Fruit fly (Drosophila melanogaster) whole organism, embryonic: ENCODE results near the gene Nadsyn.

Experiments used
- BtbVII ChIP-seq: fragments of 200-800 bp; sonication (Bioruptor generic); optimal IDR thresholded peaks from 3 replicates; lab custom pipeline; 2017; ENCODE audit warnings: missing biosample characterization, mild to moderate bottlenecking, missing genetic modification characterization
- Bteb2 ChIP-seq: fragments of 200-800 bp; sonication (Bioruptor generic); optimal IDR thresholded peaks from 2 replicates; lab custom pipeline; 2016; ENCODE audit warnings: missing biosample characterization, missing genetic modification characterization
- CG10366 ChIP-seq: fragments of 200-800 bp; sonication (Bioruptor generic); IDR thresholded peaks from 2 replicates; pipeline ENCODE4 v1.3.6; 2022; ENCODE audit warnings: missing biosample characterization, missing genetic modification characterization
- CG11398 ChIP-seq: fragments of 200-800 bp; sonication (Bioruptor generic); optimal IDR thresholded peaks from 2 replicates; lab custom pipeline; 2016; ENCODE audit warnings: missing biosample characterization, missing genetic modification characterization
- CG11560 ChIP-seq: fragments of 200-800 bp; sonication (Bioruptor generic); IDR thresholded peaks from 3 replicates; pipeline ENCODE4 v1.3.6; 2022; ENCODE audit warnings: missing biosample characterization, missing genetic modification characterization
- CG1529 ChIP-seq: fragments of 200-800 bp; sonication (Bioruptor generic); optimal IDR thresholded peaks from 3 replicates; lab custom pipeline; 2018; ENCODE audit warnings: missing biosample characterization, missing genetic modification characterization
- CG1603 ChIP-seq: fragments of 200-800 bp; sonication (Bioruptor generic); optimal IDR thresholded peaks from 2 replicates; lab custom pipeline; 2019; ENCODE audit warnings: missing biosample characterization, mild to moderate bottlenecking, missing genetic modification characterization, moderate library complexity
- CG18599 ChIP-seq: fragments of 200-800 bp; sonication (Bioruptor generic); optimal IDR thresholded peaks from 3 replicates; lab custom pipeline; 2017; ENCODE audit warnings: missing biosample characterization, missing genetic modification characterization, mild to moderate bottlenecking, moderate library complexity, missing genetic modification reagents
- CG2712 ChIP-seq: fragments of 200-800 bp; optimal IDR thresholded peaks from 3 replicates; lab custom pipeline; 2019; ENCODE audit warnings: missing biosample characterization, mild to moderate bottlenecking, missing genetic modification characterization, moderate library complexity
- CG31388 ChIP-seq: fragments of 200-800 bp; sonication (Bioruptor generic); optimal IDR thresholded peaks from 2 replicates; lab custom pipeline; 2016; ENCODE audit warnings: missing biosample characterization, missing genetic modification characterization
- CG32772 ChIP-seq: fragments of 200-800 bp; sonication (Bioruptor generic); IDR thresholded peaks from 2 replicates; pipeline ENCODE4 v1.3.6; 2022; ENCODE audit warnings: missing biosample characterization, missing genetic modification characterization
- CG5953 ChIP-seq: fragments of 200-800 bp; sonication (Bioruptor generic); IDR thresholded peaks from 2 replicates; pipeline ENCODE4 v1.3.6; 2022; ENCODE audit warnings: missing biosample characterization, missing genetic modification characterization
- CG6689 ChIP-seq: fragments of 200-800 bp; sonication (Bioruptor generic); IDR thresholded peaks from 2 replicates; pipeline ENCODE4 v1.3.6; 2022; ENCODE audit warnings: missing biosample characterization, missing genetic modification characterization
- D19A ChIP-seq: fragments of 200-800 bp; optimal IDR thresholded peaks from 3 replicates; lab custom pipeline; 2019; ENCODE audit warnings: missing biosample characterization, mild to moderate bottlenecking, missing genetic modification characterization, moderate library complexity
- Drgx ChIP-seq: fragments of 200-800 bp; sonication (Bioruptor generic); IDR thresholded peaks from 2 replicates; pipeline ENCODE4 v1.3.6; 2022; ENCODE audit warnings: missing biosample characterization, missing genetic modification characterization
- Ets65A ChIP-seq: fragments of 200-800 bp; sonication (Bioruptor generic); peaks from one replicate; lab custom pipeline; 2016; ENCODE audit warnings: missing biosample characterization, missing genetic modification characterization
- Fer3 ChIP-seq: fragments of 200-800 bp; sonication (Bioruptor generic); optimal IDR thresholded peaks from 2 replicates; lab custom pipeline; 2018; ENCODE audit warnings: missing biosample characterization, mild to moderate bottlenecking, missing genetic modification characterization, moderate library complexity
- HLH4C ChIP-seq: fragments of 200-800 bp; sonication (Bioruptor generic); IDR thresholded peaks from 3 replicates; pipeline ENCODE4 v1.3.6; 2022; ENCODE audit warnings: missing biosample characterization, missing genetic modification characterization; ENCODE audit not compliant: partially characterized antibody
- HLH54F ChIP-seq: fragments of 200-800 bp; sonication (Bioruptor generic); optimal IDR thresholded peaks from 3 replicates; lab custom pipeline; 2016; ENCODE audit warnings: missing biosample characterization, missing genetic modification characterization
- Hr39 ChIP-seq: fragments of >200 bp; optimal IDR thresholded peaks from 2 replicates; lab custom pipeline; 2017
- Hr51 ChIP-seq, 2 experiments: fragments of 200-800 bp; sonication (Bioruptor generic); optimal IDR thresholded peaks; 2 replicates in 1 of 2; 3 replicates in 1 of 2; lab custom pipeline; 2016 to 2018; ENCODE audit warnings: missing biosample characterization in 2 of 2, missing genetic modification characterization in 2 of 2, mild to moderate bottlenecking in 1 of 2, moderate library complexity in 1 of 2
- Jarid2 ChIP-seq: fragments of 200-800 bp; sonication (Bioruptor generic); optimal IDR thresholded peaks from 3 replicates; lab custom pipeline; 2017; ENCODE audit warnings: mild to moderate bottlenecking, missing biosample characterization, missing genetic modification reagents, missing genetic modification characterization
- NC2β ChIP-seq: fragments of 200-800 bp; sonication (Bioruptor generic); optimal IDR thresholded peaks from 2 replicates; lab custom pipeline; 2016; ENCODE audit warnings: missing biosample characterization, missing genetic modification characterization
- Oli ChIP-seq: fragments of 200-800 bp; sonication (Bioruptor generic); optimal IDR thresholded peaks from 2 replicates; lab custom pipeline; 2018; ENCODE audit warnings: missing biosample characterization, mild to moderate bottlenecking, missing genetic modification characterization, moderate library complexity
- Ravus ChIP-seq: fragments of 200-800 bp; sonication (Bioruptor generic); IDR thresholded peaks from 2 replicates; pipeline ENCODE4 v1.3.6; 2022; ENCODE audit warnings: missing biosample characterization, missing genetic modification characterization
- Sry-β ChIP-seq: fragments of 200-800 bp; sonication (Bioruptor generic); optimal IDR thresholded peaks from 2 replicates; lab custom pipeline; 2018; ENCODE audit warnings: missing biosample characterization, mild to moderate bottlenecking, missing genetic modification characterization, moderate library complexity
- abd-A ChIP-seq: fragments of 200-800 bp; sonication (Bioruptor generic); optimal IDR thresholded peaks from 3 replicates; lab custom pipeline; 2019; ENCODE audit warnings: missing biosample characterization, mild to moderate bottlenecking, missing genetic modification characterization, moderate library complexity
- cato ChIP-seq: fragments of 200-800 bp; sonication (Bioruptor generic); optimal IDR thresholded peaks from 2 replicates; lab custom pipeline; 2016; ENCODE audit warnings: missing biosample characterization, missing genetic modification characterization, borderline replicate concordance
- croc ChIP-seq: fragments of 200-800 bp; sonication (Bioruptor generic); conservative IDR thresholded peaks from 3 replicates; pipeline ENCODE4 v1.3.6; 2022; ENCODE audit warnings: missing biosample characterization, missing genetic modification characterization
- dimm ChIP-seq: fragments of 200-800 bp; sonication (Bioruptor generic); IDR thresholded peaks from 2 replicates; pipeline ENCODE4 v1.3.6; 2022; ENCODE audit warnings: missing biosample characterization, missing genetic modification characterization
- esg ChIP-seq: fragments of 200-800 bp; sonication (Bioruptor generic); conservative IDR thresholded peaks from 2 replicates; pipeline ENCODE4 v1.3.6; 2022; ENCODE audit warnings: missing biosample characterization, missing genetic modification characterization
- eve ChIP-seq, 2 experiments: fragments of >200 bp; optimal IDR thresholded peaks; 2 replicates each; lab custom pipeline; 2017; ENCODE audit warnings: missing biosample characterization in 2 of 2, missing genetic modification characterization in 2 of 2
- exex ChIP-seq: fragments of 200-800 bp; sonication (Bioruptor generic); optimal IDR thresholded peaks from 4 replicates; lab custom pipeline; 2018; ENCODE audit warnings: missing biosample characterization, mild to moderate bottlenecking, missing genetic modification characterization, moderate library complexity
- fu2 ChIP-seq: fragments of 200-800 bp; sonication (Bioruptor generic); optimal IDR thresholded peaks from 2 replicates; lab custom pipeline; 2016; ENCODE audit warnings: missing biosample characterization, missing genetic modification characterization
- gem ChIP-seq: fragments of 200-800 bp; sonication (Bioruptor generic); optimal IDR thresholded peaks from 2 replicates; lab custom pipeline; 2019; ENCODE audit warnings: missing biosample characterization, mild to moderate bottlenecking, missing genetic modification characterization, moderate library complexity
- gfzf ChIP-seq: fragments of 200-800 bp; sonication (Bioruptor generic); optimal IDR thresholded peaks from 2 replicates; lab custom pipeline; 2016; ENCODE audit warnings: missing biosample characterization, mild to moderate bottlenecking, missing genetic modification characterization, moderate library complexity
- lbe ChIP-seq: fragments of 200-800 bp; sonication (Bioruptor generic); optimal IDR thresholded peaks from 2 replicates; lab custom pipeline; 2016; ENCODE audit warnings: missing biosample characterization, mild to moderate bottlenecking, missing genetic modification characterization
- mld ChIP-seq: fragments of 200-800 bp; sonication (Bioruptor generic); IDR thresholded peaks from 3 replicates; pipeline ENCODE4 v1.3.6; 2022; ENCODE audit warnings: missing biosample characterization, missing genetic modification characterization; ENCODE audit not compliant: partially characterized antibody
- pfk ChIP-seq: fragments of 200-800 bp; sonication (Bioruptor generic); optimal IDR thresholded peaks from 2 replicates; lab custom pipeline; 2018; ENCODE audit warnings: missing biosample characterization, mild to moderate bottlenecking, missing genetic modification characterization, moderate library complexity
- row ChIP-seq: fragments of 200-800 bp; sonication (Bioruptor generic); IDR thresholded peaks from 3 replicates; pipeline ENCODE4 v1.3.6; 2022; ENCODE audit warnings: missing biosample characterization, missing genetic modification characterization
- sens ChIP-seq: fragments of 200-800 bp; sonication (Bioruptor generic); peaks from one replicate; lab custom pipeline; 2016; ENCODE audit warnings: missing biosample characterization, missing genetic modification characterization
- sim ChIP-seq: fragments of 200-800 bp; sonication (Bioruptor generic); IDR thresholded peaks from 2 replicates; pipeline ENCODE4 v1.3.6; 2022; ENCODE audit warnings: missing biosample characterization, missing genetic modification characterization
- slp2 ChIP-seq: fragments of 200-800 bp; sonication (Bioruptor generic); optimal IDR thresholded peaks from 2 replicates; lab custom pipeline; 2016; ENCODE audit warnings: missing biosample characterization, missing genetic modification characterization
- vvl ChIP-seq: fragments of 200-800 bp; sonication (Bioruptor generic); IDR thresholded peaks from 2 replicates; pipeline ENCODE4 v1.3.6; 2022; ENCODE audit warnings: missing biosample characterization, missing genetic modification characterization
- wek ChIP-seq: fragments of 200-800 bp; sonication (Bioruptor generic); optimal IDR thresholded peaks from 3 replicates; lab custom pipeline; 2018; ENCODE audit warnings: missing biosample characterization, mild to moderate bottlenecking, missing genetic modification characterization, moderate library complexity
- zen ChIP-seq: fragments of 200-800 bp; sonication (Bioruptor generic); optimal IDR thresholded peaks from 3 replicates; lab custom pipeline; 2018; ENCODE audit warnings: missing biosample characterization, mild to moderate bottlenecking, missing genetic modification characterization, moderate library complexity

Gene Nadsyn

dm6 chrX:13748906-13749872, 31.1 kb upstream of the Nadsyn start (continued):
- no peak for TF ChIP-seq CG11560 (tag; lab: Robert Waterston, UW)
- TF ChIP-seq mld (GFP tag; lab: Robert Waterston, UW), result no peak
- no peak for TF ChIP-seq slp2 (GFP tag; lab: Kevin White, UChicago)
- TF ChIP-seq fu2 (GFP tag; lab: Kevin White, UChicago), result peak; percentile 31
- no peak for TF ChIP-seq wek (GFP tag; lab: Kevin White, UChicago)
- TF ChIP-seq Hr39 (lab: Kevin White, UChicago), result no peak
- TF ChIP-seq Bteb2 (GFP tag; lab: Kevin White, UChicago), result peak; percentile 16
- peak; percentile 22 for TF ChIP-seq zen (tag; lab: Kevin White, UChicago)
- TF ChIP-seq HLH4C (GFP tag; lab: Robert Waterston, UW), result no peak
- TF ChIP-seq pfk (GFP tag; lab: Kevin White, UChicago), result no peak
- TF ChIP-seq sim (GFP tag; lab: Robert Waterston, UW), result peak; percentile 29; the same call in 1 of the 2 replicates
- TF ChIP-seq BtbVII (GFP tag; lab: Kevin White, UChicago), result peak; percentile 30
- TF ChIP-seq HLH54F (GFP tag; lab: Kevin White, UChicago), result peak; percentile 40
- TF ChIP-seq Fer3, result peak; percentile 85
- peak; percentile 85 for TF ChIP-seq CG18599 (GFP tag; lab: Kevin White, UChicago)
- peak; percentile 38 for TF ChIP-seq Jarid2 (GFP tag; lab: Kevin White, UChicago)
- no peak for TF ChIP-seq croc (GFP tag; lab: Robert Waterston, UW)
- TF ChIP-seq Ravus, result peak; percentile 49
- peak; percentile 72 for TF ChIP-seq CG32772
- peak; percentile 15 for TF ChIP-seq CG31388
- no peak for TF ChIP-seq dimm (GFP tag; lab: Robert Waterston, UW)
- TF ChIP-seq CG6689, result peak; percentile 81
- TF ChIP-seq, all 482 proteins: peak for 262

dm6 chrX:13747635-13748467, 29.8 kb upstream of the Nadsyn start:
- TF ChIP-seq Oli (tag; lab: Kevin White, UChicago) (no peak), Drgx (GFP tag; lab: Robert Waterston, UW) (0 out of 2 replicates have a peak, but pooled peaks have one; percentile 15), CG2712 (tag; lab: Kevin White, UChicago) (peak; percentile 9), CG5953 (GFP tag; lab: Robert Waterston, UW) (no peak), CG10366 (GFP tag; lab: Robert Waterston, UW) (no peak), sens (peak; percentile 22), NC2β (GFP tag; lab: Kevin White, UChicago) (no peak), gfzf (no peak), CG1529 (GFP tag; lab: Kevin White, UChicago) (peak; percentile 5), CG1603 (tag; lab: Kevin White, UChicago) (no peak), Ets65A (GFP tag; lab: Kevin White, UChicago) (no peak), cato (GFP tag; lab: Kevin White, UChicago) (no peak), Hr51 (GFP tag; optimal IDR thresholded peaks at IDR 0.05; lab: Kevin White, UChicago) (peak in 1 of 2 experiments; percentile 1), CG31388 (no peak), abd-A (tag; lab: Kevin White, UChicago) (no peak), gem (tag; lab: Kevin White, UChicago) (peak; percentile 14), CG11398 (GFP tag; lab: Kevin White, UChicago) (no peak), eve (GFP tag; optimal IDR thresholded peaks at IDR 0.05; lab: Kevin White, UChicago) (peak in 1 of 2 experiments; percentile 59), exex (tag; lab: Kevin White, UChicago) (no peak), D19A (tag; lab: Kevin White, UChicago) (no peak), row (peak; percentile 66; the same call in 2 of the 3 replicates), esg (no peak), croc (GFP tag; lab: Robert Waterston, UW) (no peak), vvl (GFP tag; lab: Robert Waterston, UW) (0 out of 2 replicates have a peak, but pooled peaks have one; percentile 9), Sry-β (GFP tag; lab: Kevin White, UChicago) (peak; percentile 83), lbe (no peak)
